Fruit fly (Drosophila melanogaster) whole organism, embryonic: ENCODE results near the gene CG13390.

ENCODE experiments used
- Awh ChIP-seq: fragments of 200-800 bp; sonication (Bioruptor generic); IDR thresholded peaks from 2 replicates; pipeline ENCODE4, ENCODE4 v1.3.6; 2022; ENCODE audit warnings: missing biosample characterization, missing genetic modification characterization
- CG10959 ChIP-seq: fragments of 200-800 bp; sonication (Bioruptor generic); IDR thresholded peaks from 2 replicates; pipeline ENCODE4 v1.3.6; 2022; ENCODE audit warnings: missing biosample characterization, missing genetic modification characterization
- CG12659 ChIP-seq: fragments of 200-800 bp; sonication (Bioruptor generic); optimal IDR thresholded peaks from 3 replicates; lab custom pipeline; 2017; ENCODE audit warnings: mild to moderate bottlenecking, missing biosample characterization, missing genetic modification reagents, missing genetic modification characterization
- CG13287 ChIP-seq: fragments of 200-800 bp; sonication (Bioruptor generic); IDR thresholded peaks from 2 replicates; pipeline ENCODE4 v1.3.6; 2022; ENCODE audit warnings: missing biosample characterization, missing genetic modification characterization; ENCODE audit not compliant: partially characterized antibody
- CG15514 ChIP-seq: fragments of 200-800 bp; sonication (Bioruptor generic); optimal IDR thresholded peaks from 3 replicates; lab custom pipeline; 2017; ENCODE audit warnings: missing biosample characterization, missing genetic modification characterization, mild to moderate bottlenecking, moderate library complexity, missing genetic modification reagents
- CG16815 ChIP-seq: fragments of 200-800 bp; sonication (Bioruptor generic); optimal IDR thresholded peaks from 3 replicates; lab custom pipeline; 2017; ENCODE audit warnings: missing biosample characterization, mild to moderate bottlenecking, missing genetic modification characterization
- CG17359 ChIP-seq: fragments of 200-800 bp; sonication (Bioruptor generic); optimal IDR thresholded peaks from 3 replicates; lab custom pipeline; 2018; ENCODE audit warnings: missing biosample characterization, mild to moderate bottlenecking, missing genetic modification characterization, moderate library complexity
- CG18011 ChIP-seq: fragments of 200-800 bp; sonication (Bioruptor generic); optimal IDR thresholded peaks from 2 replicates; lab custom pipeline; 2017; ENCODE audit warnings: missing biosample characterization, missing genetic modification characterization, mild to moderate bottlenecking, moderate library complexity, missing genotype
- CG18619 ChIP-seq: fragments of 200-800 bp; sonication (Bioruptor generic); optimal IDR thresholded peaks from 3 replicates; lab custom pipeline; 2017; ENCODE audit warnings: missing biosample characterization, mild to moderate bottlenecking, missing genetic modification characterization
- CG2889 ChIP-seq: fragments of 200-800 bp; sonication (Bioruptor generic); IDR thresholded peaks from 3 replicates; pipeline ENCODE4 v1.3.6; 2022; ENCODE audit warnings: missing biosample characterization, missing genetic modification characterization
- CG31388 ChIP-seq: fragments of 200-800 bp; sonication (Bioruptor generic); optimal IDR thresholded peaks from 2 replicates; lab custom pipeline; 2016; ENCODE audit warnings: missing biosample characterization, missing genetic modification characterization
- CG34422 ChIP-seq: fragments of 200-800 bp; sonication (Bioruptor generic); IDR thresholded peaks from 3 replicates; pipeline ENCODE4 v1.3.6; 2022; ENCODE audit warnings: missing biosample characterization, missing genetic modification characterization
- CG43689 ChIP-seq: fragments of 200-800 bp; sonication (Bioruptor generic); IDR thresholded peaks from 2 replicates; pipeline ENCODE4 v1.3.6; 2022; ENCODE audit warnings: missing biosample characterization, missing genetic modification characterization
- CG5953 ChIP-seq: fragments of 200-800 bp; sonication (Bioruptor generic); IDR thresholded peaks from 2 replicates; pipeline ENCODE4 v1.3.6; 2022; ENCODE audit warnings: missing biosample characterization, missing genetic modification characterization
- CG6254 ChIP-seq: fragments of 200-800 bp; sonication (Bioruptor generic); optimal IDR thresholded peaks from 3 replicates; lab custom pipeline; 2017; ENCODE audit warnings: mild to moderate bottlenecking, missing biosample characterization, missing genetic modification reagents, missing genetic modification characterization
- Elba2 ChIP-seq: fragments of 200-800 bp; sonication (Bioruptor generic); optimal IDR thresholded peaks from 3 replicates; lab custom pipeline; 2016; ENCODE audit warnings: missing biosample characterization, missing genetic modification characterization
- Gug ChIP-seq: fragments of 200-800 bp; sonication (Bioruptor generic); IDR thresholded peaks from 4 replicates; pipeline ENCODE4 v1.3.6; 2022; ENCODE audit warnings: missing biosample characterization, missing genetic modification characterization
- H15 ChIP-seq: fragments of 200-800 bp; sonication (Bioruptor generic); IDR thresholded peaks from 3 replicates; pipeline ENCODE4 v1.3.6; 2022; ENCODE audit warnings: missing biosample characterization, missing genetic modification characterization
- HLH3B ChIP-seq: fragments of 200-800 bp; sonication (Bioruptor generic); IDR thresholded peaks from 2 replicates; pipeline ENCODE4 v1.3.6; 2022; ENCODE audit warnings: missing biosample characterization, missing genetic modification characterization
- Hr39 ChIP-seq: fragments of >200 bp; optimal IDR thresholded peaks from 2 replicates; lab custom pipeline; 2017
- Lim3 ChIP-seq: fragments of 200-800 bp; sonication (Bioruptor generic); IDR thresholded peaks from 2 replicates; pipeline ENCODE4 v1.3.6; 2022; ENCODE audit warnings: missing biosample characterization, missing genetic modification characterization
- Oaz ChIP-seq: fragments of 200-800 bp; sonication (Bioruptor generic); IDR thresholded peaks from 2 replicates; pipeline ENCODE4 v1.3.6; 2022; ENCODE audit warnings: missing biosample characterization, missing genetic modification characterization
- Opbp ChIP-seq: fragments of 200-800 bp; sonication (Bioruptor generic); IDR thresholded peaks from 3 replicates; pipeline ENCODE4 v1.3.6; 2022; ENCODE audit warnings: missing biosample characterization, missing genetic modification characterization; ENCODE audit not compliant: partially characterized antibody
- Optix ChIP-seq: fragments of 200-800 bp; sonication (Bioruptor generic); IDR thresholded peaks from 3 replicates; pipeline ENCODE4 v1.3.6; 2022; ENCODE audit warnings: missing biosample characterization, missing genetic modification characterization
- Ravus ChIP-seq: fragments of 200-800 bp; sonication (Bioruptor generic); IDR thresholded peaks from 2 replicates; pipeline ENCODE4 v1.3.6; 2022; ENCODE audit warnings: missing biosample characterization, missing genetic modification characterization
- Rfx ChIP-seq: fragments of 200-800 bp; sonication (Bioruptor generic); IDR thresholded peaks from 2 replicates; pipeline ENCODE4 v1.3.6; 2022; ENCODE audit warnings: missing biosample characterization, missing genetic modification characterization
- Rx ChIP-seq: fragments of 200-800 bp; sonication (Bioruptor generic); IDR thresholded peaks from 2 replicates; pipeline ENCODE4 v1.3.6; 2022; ENCODE audit warnings: missing biosample characterization, missing genetic modification characterization
- Scr ChIP-seq: fragments of 200-800 bp; sonication (Bioruptor generic); IDR thresholded peaks from 2 replicates; pipeline ENCODE4 v1.3.6; 2022; ENCODE audit warnings: missing biosample characterization, missing genetic modification characterization; ENCODE audit not compliant: partially characterized antibody
- Sry-δ ChIP-seq: fragments of 200-800 bp; sonication (Bioruptor generic); optimal IDR thresholded peaks from 2 replicates; lab custom pipeline; 2016; ENCODE audit warnings: missing biosample characterization, missing genetic modification characterization
- Taf1 ChIP-seq: fragments of 200-800 bp; sonication (Bioruptor generic); IDR thresholded peaks from 2 replicates; pipeline ENCODE4 v1.3.6; 2022; ENCODE audit warnings: missing biosample characterization, missing genetic modification characterization
- Tbp ChIP-seq: fragments of >200 bp; optimal IDR thresholded peaks from 2 replicates; lab custom pipeline; 2018; ENCODE audit warnings: missing biosample characterization, missing genetic modification characterization
- Vsx1 ChIP-seq: fragments of 200-800 bp; sonication (Bioruptor generic); optimal IDR thresholded peaks from 2 replicates; lab custom pipeline; 2017; ENCODE audit warnings: missing biosample characterization, mild to moderate bottlenecking, missing genetic modification characterization, missing genetic modification reagents
- al ChIP-seq: fragments of 200-800 bp; sonication (Bioruptor generic); IDR thresholded peaks from 2 replicates; pipeline ENCODE4 v1.3.6; 2022; ENCODE audit warnings: missing biosample characterization, missing genetic modification characterization
- bcd ChIP-seq: fragments of 200-800 bp; sonication (Bioruptor generic); optimal IDR thresholded peaks from 2 replicates; lab custom pipeline; 2017; ENCODE audit warnings: missing biosample characterization, mild to moderate bottlenecking, missing genetic modification characterization
- cas ChIP-seq: fragments of 200-800 bp; sonication (Bioruptor generic); IDR thresholded peaks from 2 replicates; pipeline ENCODE4 v1.3.6; 2022; ENCODE audit warnings: missing biosample characterization, missing genetic modification characterization
- chm ChIP-seq: fragments of 200-800 bp; sonication (Bioruptor generic); IDR thresholded peaks from 2 replicates; pipeline ENCODE4 v1.3.6; 2022; ENCODE audit warnings: missing biosample characterization, missing genetic modification characterization
- chn ChIP-seq: fragments of 200-800 bp; sonication (Bioruptor generic); optimal IDR thresholded peaks from 2 replicates; lab custom pipeline; 2016; ENCODE audit warnings: missing biosample characterization, missing genetic modification characterization
- croc ChIP-seq: fragments of 200-800 bp; sonication (Bioruptor generic); conservative IDR thresholded peaks from 3 replicates; pipeline ENCODE4 v1.3.6; 2022; ENCODE audit warnings: missing biosample characterization, missing genetic modification characterization
- danr ChIP-seq: fragments of 200-800 bp; sonication (Bioruptor generic); IDR thresholded peaks from 2 replicates; pipeline ENCODE4 v1.3.6; 2022; ENCODE audit warnings: missing biosample characterization, missing genetic modification characterization
- gcm2 ChIP-seq: fragments of 200-800 bp; sonication (Bioruptor generic); optimal IDR thresholded peaks from 2 replicates; lab custom pipeline; 2016; ENCODE audit warnings: missing biosample characterization, missing genetic modification characterization
- h ChIP-seq: fragments of >200 bp; optimal IDR thresholded peaks from 2 replicates; lab custom pipeline; 2017
- hkb ChIP-seq, 2 experiments: fragments of 200-800 bp in 1 of 2; fragments of >200 bp in 1 of 2; sonication (Bioruptor generic) in 1 of 2; IDR thresholded peaks in 1 of 2; optimal IDR thresholded peaks in 1 of 2; 2 replicates each; pipeline versions ENCODE4 v1.3.6 to Lab custom; 2017 to 2022; ENCODE audit warnings: missing biosample characterization in 1 of 2, missing genetic modification characterization in 1 of 2
- jing ChIP-seq: fragments of 200-800 bp; sonication (Bioruptor generic); optimal IDR thresholded peaks from 2 replicates; lab custom pipeline; 2018; ENCODE audit warnings: missing biosample characterization, mild to moderate bottlenecking, missing genetic modification characterization
- nerfin-1 ChIP-seq: fragments of 200-800 bp; sonication (Bioruptor generic); optimal IDR thresholded peaks from 3 replicates; lab custom pipeline; 2019; ENCODE audit warnings: missing biosample characterization, mild to moderate bottlenecking, missing genetic modification characterization, moderate library complexity
- odd ChIP-seq: fragments of 200-800 bp; sonication (Bioruptor generic); optimal IDR thresholded peaks from 2 replicates; lab custom pipeline; 2017; ENCODE audit warnings: missing biosample characterization, mild to moderate bottlenecking, missing genetic modification characterization
- rib ChIP-seq: fragments of 200-800 bp; sonication (Bioruptor generic); IDR thresholded peaks from 2 replicates; pipeline ENCODE4 v1.3.6; 2022; ENCODE audit warnings: missing biosample characterization, missing genetic modification characterization
- sc ChIP-seq, 3 experiments: fragments of >200 bp in 2 of 3; fragments of 200-800 bp in 1 of 3; sonication (Bioruptor generic) in 1 of 3; optimal IDR thresholded peaks; 2 replicates in 2 of 3; 3 replicates in 1 of 3; lab custom pipeline; 2017; ENCODE audit warnings: mild to moderate bottlenecking in 1 of 3, missing biosample characterization in 1 of 3, missing genetic modification characterization in 1 of 3, missing genetic modification reagents in 1 of 3
- seq ChIP-seq: fragments of 200-800 bp; sonication (Bioruptor generic); IDR thresholded peaks from 2 replicates; pipeline ENCODE4 v1.3.6; 2022; ENCODE audit warnings: missing biosample characterization, missing genetic modification characterization
- tll ChIP-seq, 2 experiments: fragments of 200-800 bp in 1 of 2; fragments of >200 bp in 1 of 2; sonication (Bioruptor generic) in 1 of 2; optimal IDR thresholded peaks; 2 replicates each; lab custom pipeline; 2017 to 2019; ENCODE audit warnings: missing biosample characterization in 2 of 2, missing genetic modification characterization in 2 of 2, mild to moderate bottlenecking in 1 of 2, moderate library complexity in 1 of 2
- twi ChIP-seq: fragments of 200-800 bp; optimal IDR thresholded peaks from 2 replicates; lab custom pipeline; 2019; ENCODE audit warnings: missing biosample characterization, mild to moderate bottlenecking, missing genetic modification characterization, moderate library complexity
- zen2 ChIP-seq: fragments of 200-800 bp; sonication (Bioruptor generic); IDR thresholded peaks from 3 replicates; pipeline ENCODE4 v1.3.6; 2022; ENCODE audit warnings: missing biosample characterization, missing genetic modification characterization; ENCODE audit not compliant: partially characterized antibody

The CG13390 gene

dm6 chr2L:8376717-8377116 lies at the start of gene CG13390, which contains the start of gene CG17294:
TSS of gene CG13390 (minus strand) at chr2L:8376797.
TSS of gene CG17294 (plus strand) at chr2L:8377035.
- TF ChIP-seq CG15514 (GFP tag; lab: Kevin White, UChicago) (peak; percentile 98), al (GFP tag; lab: Robert Waterston, UW) (peak; percentile 100), H15 (GFP tag; lab: Robert Waterston, UW) (peak; percentile 100), chn (GFP tag; lab: Kevin White, UChicago) (peak; percentile 96), CG16815 (GFP tag; lab: Kevin White, UChicago) (peak; percentile 99), cas (GFP tag; lab: Robert Waterston, UW) (peak; percentile 99), Vsx1 (peak; percentile 98), Gug (peak; percentile 99), Rfx (GFP tag; lab: Robert Waterston, UW) (peak; percentile 100), croc (GFP tag; lab: Robert Waterston, UW) (peak; percentile 99), gcm2 (GFP tag; lab: Kevin White, UChicago) (peak; percentile 92), CG43689 (peak; percentile 99), Rx (GFP tag; lab: Robert Waterston, UW) (peak; percentile 99), nerfin-1 (tag; lab: Kevin White, UChicago) (peak; percentile 99), Oaz (GFP tag; lab: Robert Waterston, UW) (peak; percentile 99), CG6254 (peak; percentile 97), CG31388 (GFP tag; lab: Kevin White, UChicago) (peak; percentile 99), CG2889 (GFP tag; lab: Robert Waterston, UW) (peak; percentile 99), CG13287 (GFP tag; lab: Robert Waterston, UW) (peak; percentile 91), CG18011 (GFP tag; lab: Kevin White, UChicago) (peak; percentile 92), CG18619 (peak; percentile 99), Sry-δ (GFP tag; lab: Kevin White, UChicago) (peak; percentile 63), sc (optimal IDR thresholded peaks at IDR 0.05; lab: Kevin White, UChicago) (no peak), sc (GFP tag; optimal IDR thresholded peaks at IDR 0.05; lab: Kevin White, UChicago) (peak; percentile 99), seq (GFP tag; lab: Robert Waterston, UW) (peak; percentile 99), bcd (peak; percentile 99), Opbp (GFP tag; lab: Robert Waterston, UW) (peak; percentile 31; the same call in 1 of the 3 replicates), h (lab: Kevin White, UChicago) (no peak), zen2 (GFP tag; lab: Robert Waterston, UW) (peak; percentile 72; the same call in 2 of the 3 replicates), CG10959 (GFP tag; lab: Robert Waterston, UW) (peak; percentile 99), Hr39 (no peak), CG34422 (GFP tag; lab: Robert Waterston, UW) (peak; percentile 100), tll (GFP tag; optimal IDR thresholded peaks at IDR 0.05; lab: Kevin White, UChicago) (peak in 1 of 2 experiments; percentile 84), Optix (GFP tag; lab: Robert Waterston, UW) (peak; percentile 96), hkb (optimal IDR thresholded peaks at IDR 0.05; lab: Kevin White, UChicago) (no peak), hkb (GFP tag; IDR thresholded peaks at IDR 0.05; lab: Robert Waterston, UW) (peak; percentile 100), Scr (GFP tag; lab: Robert Waterston, UW) (peak; percentile 79), danr (GFP tag; lab: Robert Waterston, UW) (peak; percentile 99), chm (GFP tag; lab: Robert Waterston, UW) (peak; percentile 99), jing (GFP tag; lab: Kevin White, UChicago) (peak; percentile 99), CG5953 (peak; percentile 99), HLH3B (GFP tag; lab: Robert Waterston, UW) (peak; percentile 100), Ravus (peak; percentile 99), twi (tag; lab: Kevin White, UChicago) (peak; percentile 99), rib (peak; percentile 100), CG12659 (peak; percentile 100), Tbp (GFP tag; lab: Kevin White, UChicago) (no peak), Elba2 (GFP tag; lab: Kevin White, UChicago) (peak; percentile 82), Lim3 (GFP tag; lab: Robert Waterston, UW) (peak; percentile 98), CG17359 (tag; lab: Kevin White, UChicago) (peak; percentile 100), odd (GFP tag; lab: Kevin White, UChicago) (peak; percentile 99), Awh (GFP tag; lab: Robert Waterston, UW) (peak; percentile 100), Taf1 (GFP tag; lab: Robert Waterston, UW) (peak; percentile 99)
